Fruit fly (Drosophila melanogaster): ENCODE measurements around the gene betaTub97EF.

betaTub97EF gene

dm6 chr3R:27947682-27948245, 40.4 kb downstream of the betaTub97EF start, which contains the start of gene mfrn (continued):
- TF ChIP-seq CG11695 (GFP tag; IDR thresholded peaks at IDR 0.05) (no peak), CG13123 (GFP tag; optimal IDR thresholded peaks at IDR 0.05) (no peak), CG18764 (GFP tag; optimal IDR thresholded peaks at IDR 0.05) (no peak), sr (GFP tag; IDR thresholded peaks at IDR 0.05) (no peak), gcm2 (GFP tag; optimal IDR thresholded peaks at IDR 0.05) (no peak), HmgZ (tag; optimal IDR thresholded peaks at IDR 0.05) (peak; percentile 30)

dm6 chr3R:27946555-27947204, 41.5 kb downstream of the betaTub97EF start:
- TF ChIP-seq CG7987 (GFP tag; optimal IDR thresholded peaks at IDR 0.05) (peak; percentile 22), Dref (GFP tag; IDR thresholded peaks at IDR 0.05) (no peak), slp2 (GFP tag; optimal IDR thresholded peaks at IDR 0.05) (no peak), ATbp (GFP tag; optimal IDR thresholded peaks at IDR 0.05) (peak; percentile 71), CG33213 (GFP tag; optimal IDR thresholded peaks at IDR 0.05) (no peak), gcm (GFP tag; optimal IDR thresholded peaks at IDR 0.05) (peak; percentile 11), E2f1 (GFP tag; IDR thresholded peaks at IDR 0.05) (no peak), CG4328 (GFP tag; optimal IDR thresholded peaks at IDR 0.05) (peak; percentile 45), bsh (GFP tag; optimal IDR thresholded peaks at IDR 0.05) (peak in 1 of 2 experiments; percentile 46), Sin3A (optimal IDR thresholded peaks at IDR 0.05) (no peak), B-H2 (GFP tag; optimal IDR thresholded peaks at IDR 0.05) (peak; percentile 13), HLH54F (GFP tag; optimal IDR thresholded peaks at IDR 0.05) (no peak), CG18599 (GFP tag; optimal IDR thresholded peaks at IDR 0.05) (peak; percentile 44), sd (tag; optimal IDR thresholded peaks at IDR 0.05) (peak; percentile 67), CG2678 (tag; optimal IDR thresholded peaks at IDR 0.05) (peak; percentile 35), CG12236 (GFP tag; optimal IDR thresholded peaks at IDR 0.05) (no peak), bigmax (GFP tag; optimal IDR thresholded peaks at IDR 0.05) (peak; percentile 91), mirr (GFP tag; optimal IDR thresholded peaks at IDR 0.05) (peak; percentile 72), lab (GFP tag; optimal IDR thresholded peaks at IDR 0.05) (peak; percentile 5), CG2199 (GFP tag; IDR thresholded peaks at IDR 0.05) (no peak), Rfx (GFP tag; IDR thresholded peaks at IDR 0.05) (0 out of 2 replicates have a peak, but pooled peaks have one; percentile 32), chinmo (GFP tag; IDR thresholded peaks at IDR 0.05; ENCODE audit: partially characterized antibody) (0 out of 4 replicates have a peak, but pooled peaks have one; percentile 7), unpg (GFP tag; optimal IDR thresholded peaks at IDR 0.05) (peak; percentile 8), CG8290 (GFP tag; optimal IDR thresholded peaks at IDR 0.05) (no peak), CG8290 (tag; optimal IDR thresholded peaks at IDR 0.05) (peak; percentile 35 to 44), Lim3 (GFP tag; IDR thresholded peaks at IDR 0.05) (no peak), CG5180 (GFP tag; optimal IDR thresholded peaks at IDR 0.05) (peak; percentile 28), caup (GFP tag; optimal IDR thresholded peaks at IDR 0.05; ENCODE audit: severe bottlenecking) (peak; percentile 7), D19B (GFP tag; optimal IDR thresholded peaks at IDR 0.05) (no peak), vvl (GFP tag; IDR thresholded peaks at IDR 0.05) (no peak), HLHmδ (GFP tag; optimal IDR thresholded peaks at IDR 0.05) (peak; percentile 55), her (GFP tag; optimal IDR thresholded peaks at IDR 0.05) (no peak), CG2875 (GFP tag; optimal IDR thresholded peaks at IDR 0.05) (peak; percentile 24), CG6689 (GFP tag; IDR thresholded peaks at IDR 0.05) (no peak), CoRest (tag; optimal IDR thresholded peaks at IDR 0.05) (peak; percentile 1), gem (tag; optimal IDR thresholded peaks at IDR 0.05) (peak; percentile 16), Oli (tag; optimal IDR thresholded peaks at IDR 0.05) (no peak), CG10543 (GFP tag; optimal IDR thresholded peaks at IDR 0.05) (peak; percentile 51), ara (GFP tag; IDR thresholded peaks at IDR 0.05) (0 out of 2 replicates have a peak, but pooled peaks have one; percentile 38), CG7271 (tag; optimal IDR thresholded peaks at IDR 0.05) (no peak), ci (GFP tag; IDR thresholded peaks at IDR 0.05) (0 out of 3 replicates have a peak, but pooled peaks have one; percentile 49)
